Fruit fly (Drosophila melanogaster) whole organism, embryonic: Measurements from ENCODE around the gene gro.

Experiments
- Asciz ChIP-seq: fragments of 200-800 bp; sonication (Bioruptor generic); optimal IDR thresholded peaks from 2 replicates; lab custom pipeline; 2017; ENCODE audit warnings: missing biosample characterization, mild to moderate bottlenecking, missing genetic modification characterization, missing genetic modification reagents
- Atf3 ChIP-seq: fragments of 200-800 bp; sonication (Bioruptor generic); optimal IDR thresholded peaks from 3 replicates; lab custom pipeline; 2016; ENCODE audit warnings: missing biosample characterization, missing genetic modification characterization
- CG10267 ChIP-seq: fragments of 200-800 bp; sonication (Bioruptor generic); optimal IDR thresholded peaks from 2 replicates; lab custom pipeline; 2018; ENCODE audit warnings: missing biosample characterization, mild to moderate bottlenecking, missing genetic modification characterization, moderate library complexity
- CG10321 ChIP-seq: fragments of 200-800 bp; sonication (Bioruptor generic); IDR thresholded peaks from 2 replicates; pipeline ENCODE4 v1.3.6; 2022; ENCODE audit warnings: missing biosample characterization, missing genetic modification characterization
- CG10366 ChIP-seq: fragments of 200-800 bp; sonication (Bioruptor generic); IDR thresholded peaks from 2 replicates; pipeline ENCODE4 v1.3.6; 2022; ENCODE audit warnings: missing biosample characterization, missing genetic modification characterization
- CG11504 ChIP-seq: fragments of 200-800 bp; sonication (Bioruptor generic); optimal IDR thresholded peaks from 3 replicates; lab custom pipeline; 2019; ENCODE audit warnings: missing biosample characterization, mild to moderate bottlenecking, missing genetic modification characterization, moderate library complexity
- CG12942 ChIP-seq: fragments of 200-800 bp; sonication (Bioruptor generic); optimal IDR thresholded peaks from 3 replicates; lab custom pipeline; 2016; ENCODE audit warnings: missing biosample characterization, missing genetic modification characterization
- CG13775 ChIP-seq: fragments of 200-800 bp; sonication (Bioruptor generic); optimal IDR thresholded peaks from 3 replicates; lab custom pipeline; 2017; ENCODE audit warnings: missing biosample characterization, mild to moderate bottlenecking, missing genetic modification characterization
- CG14667 ChIP-seq: fragments of 200-800 bp; sonication (Bioruptor generic); IDR thresholded peaks from 2 replicates; pipeline ENCODE4 v1.3.6; 2022; ENCODE audit warnings: missing biosample characterization, missing genetic modification characterization
- CG14710 ChIP-seq: fragments of 200-800 bp; sonication (Bioruptor generic); optimal IDR thresholded peaks from 3 replicates; lab custom pipeline; 2019; ENCODE audit warnings: missing biosample characterization, mild to moderate bottlenecking, missing genetic modification characterization, moderate library complexity
- CG1602 ChIP-seq: fragments of 200-800 bp; sonication (Bioruptor generic); optimal IDR thresholded peaks from 3 replicates; lab custom pipeline; 2016; ENCODE audit warnings: missing biosample characterization, missing genetic modification characterization
- CG16863 ChIP-seq: fragments of 200-800 bp; sonication (Bioruptor generic); optimal IDR thresholded peaks from 3 replicates; lab custom pipeline; 2016; ENCODE audit warnings: missing biosample characterization, missing genetic modification characterization
- CG17359 ChIP-seq: fragments of 200-800 bp; sonication (Bioruptor generic); optimal IDR thresholded peaks from 3 replicates; lab custom pipeline; 2018; ENCODE audit warnings: missing biosample characterization, mild to moderate bottlenecking, missing genetic modification characterization, moderate library complexity
- CG17612 ChIP-seq: fragments of 200-800 bp; sonication (Bioruptor generic); IDR thresholded peaks from 2 replicates; pipeline ENCODE4 v1.3.6; 2022; ENCODE audit warnings: missing biosample characterization, missing genetic modification characterization
- CG18599 ChIP-seq: fragments of 200-800 bp; sonication (Bioruptor generic); optimal IDR thresholded peaks from 3 replicates; lab custom pipeline; 2017; ENCODE audit warnings: missing biosample characterization, missing genetic modification characterization, mild to moderate bottlenecking, moderate library complexity, missing genetic modification reagents
- CG18619 ChIP-seq: fragments of 200-800 bp; sonication (Bioruptor generic); optimal IDR thresholded peaks from 3 replicates; lab custom pipeline; 2017; ENCODE audit warnings: missing biosample characterization, mild to moderate bottlenecking, missing genetic modification characterization
- CG18764 ChIP-seq: fragments of 200-800 bp; sonication (Bioruptor generic); optimal IDR thresholded peaks from 3 replicates; lab custom pipeline; 2016; ENCODE audit warnings: missing biosample characterization, missing genetic modification characterization
- CG2120 ChIP-seq: fragments of 200-800 bp; sonication (Bioruptor generic); optimal IDR thresholded peaks from 3 replicates; lab custom pipeline; 2016; ENCODE audit warnings: missing biosample characterization, missing genetic modification characterization
- CG2889 ChIP-seq: fragments of 200-800 bp; sonication (Bioruptor generic); IDR thresholded peaks from 3 replicates; pipeline ENCODE4 v1.3.6; 2022; ENCODE audit warnings: missing biosample characterization, missing genetic modification characterization
- CG4730 ChIP-seq: fragments of 200-800 bp; sonication (Bioruptor generic); IDR thresholded peaks from 2 replicates; pipeline ENCODE4 v1.3.6; 2022; ENCODE audit warnings: missing biosample characterization, missing genetic modification characterization
- CG7745 ChIP-seq: fragments of 200-800 bp; sonication (Bioruptor generic); optimal IDR thresholded peaks from 2 replicates; lab custom pipeline; 2018; ENCODE audit warnings: missing biosample characterization, mild to moderate bottlenecking, missing genetic modification characterization, moderate library complexity
- CoRest ChIP-seq: fragments of 200-800 bp; sonication (Bioruptor generic); optimal IDR thresholded peaks from 3 replicates; lab custom pipeline; 2018; ENCODE audit warnings: missing biosample characterization, mild to moderate bottlenecking, missing genetic modification characterization, moderate library complexity
- D ChIP-seq, 2 experiments: fragments of 200-800 bp in 1 of 2; fragments of >200 bp in 1 of 2; sonication (Bioruptor generic) in 1 of 2; optimal IDR thresholded peaks; 2 replicates in 1 of 2; 3 replicates in 1 of 2; lab custom pipeline; 2017; ENCODE audit warnings: mild to moderate bottlenecking in 1 of 2, missing biosample characterization in 1 of 2, missing genetic modification characterization in 1 of 2, missing genetic modification reagents in 1 of 2
- Dfd ChIP-seq, 2 experiments: fragments of >200 bp; optimal IDR thresholded peaks; 2 replicates each; lab custom pipeline; 2017; ENCODE audit warnings: missing biosample characterization in 2 of 2, missing genetic modification characterization in 2 of 2
- Drgx ChIP-seq: fragments of 200-800 bp; sonication (Bioruptor generic); IDR thresholded peaks from 2 replicates; pipeline ENCODE4 v1.3.6; 2022; ENCODE audit warnings: missing biosample characterization, missing genetic modification characterization
- Hr3 ChIP-seq: fragments of 200-800 bp; sonication (Bioruptor generic); optimal IDR thresholded peaks from 3 replicates; lab custom pipeline; 2016; ENCODE audit warnings: missing biosample characterization, missing genetic modification characterization
- Nf-YC ChIP-seq: fragments of 200-800 bp; optimal IDR thresholded peaks from 3 replicates; lab custom pipeline; 2019; ENCODE audit warnings: missing biosample characterization, mild to moderate bottlenecking, missing genetic modification characterization, moderate library complexity
- Rfx ChIP-seq: fragments of 200-800 bp; sonication (Bioruptor generic); IDR thresholded peaks from 2 replicates; pipeline ENCODE4 v1.3.6; 2022; ENCODE audit warnings: missing biosample characterization, missing genetic modification characterization
- Six4 ChIP-seq: fragments of 200-800 bp; sonication (Bioruptor generic); optimal IDR thresholded peaks from 2 replicates; lab custom pipeline; 2016; ENCODE audit warnings: missing biosample characterization, missing genetic modification characterization
- Xbp1 ChIP-seq: fragments of 200-800 bp; sonication (Bioruptor generic); optimal IDR thresholded peaks from 3 replicates; lab custom pipeline; 2016; ENCODE audit warnings: missing biosample characterization, mild to moderate bottlenecking, missing genetic modification characterization
- ato ChIP-seq: fragments of 200-800 bp; sonication (Bioruptor generic); IDR thresholded peaks from 2 replicates; pipeline ENCODE4 v1.3.6; 2022; ENCODE audit warnings: missing biosample characterization, missing genetic modification characterization; ENCODE audit not compliant: partially characterized antibody
- danr ChIP-seq: fragments of 200-800 bp; sonication (Bioruptor generic); IDR thresholded peaks from 2 replicates; pipeline ENCODE4 v1.3.6; 2022; ENCODE audit warnings: missing biosample characterization, missing genetic modification characterization
- esg ChIP-seq: fragments of 200-800 bp; sonication (Bioruptor generic); conservative IDR thresholded peaks from 2 replicates; pipeline ENCODE4 v1.3.6; 2022; ENCODE audit warnings: missing biosample characterization, missing genetic modification characterization
- fru ChIP-seq: fragments of >200 bp; optimal IDR thresholded peaks from 2 replicates; lab custom pipeline; 2017
- ftz-f1 ChIP-seq: fragments of 200-800 bp; sonication (Bioruptor generic); optimal IDR thresholded peaks from 2 replicates; lab custom pipeline; 2016; ENCODE audit warnings: missing biosample characterization, missing genetic modification characterization
- gsb-n ChIP-seq: fragments of 200-800 bp; sonication (Bioruptor generic); optimal IDR thresholded peaks from 3 replicates; lab custom pipeline; 2018; ENCODE audit warnings: missing biosample characterization, mild to moderate bottlenecking, missing genetic modification characterization
- inv ChIP-seq: fragments of 200-800 bp; sonication (Bioruptor generic); IDR thresholded peaks from 2 replicates; pipeline ENCODE4 v1.3.6; 2022; ENCODE audit warnings: missing biosample characterization, missing genetic modification characterization; ENCODE audit not compliant: partially characterized antibody
- lbe ChIP-seq: fragments of 200-800 bp; sonication (Bioruptor generic); optimal IDR thresholded peaks from 2 replicates; lab custom pipeline; 2016; ENCODE audit warnings: missing biosample characterization, mild to moderate bottlenecking, missing genetic modification characterization
- nom ChIP-seq: fragments of 200-800 bp; sonication (Bioruptor generic); optimal IDR thresholded peaks from 2 replicates; lab custom pipeline; 2017; ENCODE audit warnings: missing biosample characterization, missing genetic modification characterization, mild to moderate bottlenecking, moderate library complexity, missing genetic modification reagents
- odd ChIP-seq: fragments of 200-800 bp; sonication (Bioruptor generic); optimal IDR thresholded peaks from 2 replicates; lab custom pipeline; 2017; ENCODE audit warnings: missing biosample characterization, mild to moderate bottlenecking, missing genetic modification characterization
- org-1 ChIP-seq: fragments of 200-800 bp; sonication (Bioruptor generic); optimal IDR thresholded peaks from 2 replicates; lab custom pipeline; 2017; ENCODE audit warnings: missing biosample characterization, missing genetic modification characterization
- peb ChIP-seq: fragments of 200-800 bp; sonication (Bioruptor generic); IDR thresholded peaks from 2 replicates; pipeline ENCODE4 v1.3.6; 2022; ENCODE audit warnings: missing biosample characterization, missing genetic modification characterization
- row ChIP-seq: fragments of 200-800 bp; sonication (Bioruptor generic); IDR thresholded peaks from 3 replicates; pipeline ENCODE4 v1.3.6; 2022; ENCODE audit warnings: missing biosample characterization, missing genetic modification characterization
- stwl ChIP-seq: fragments of 200-800 bp; sonication (Bioruptor generic); optimal IDR thresholded peaks from 3 replicates; lab custom pipeline; 2018; ENCODE audit warnings: missing biosample characterization, mild to moderate bottlenecking, missing genetic modification characterization, moderate library complexity
- tio ChIP-seq: fragments of 200-800 bp; sonication (Bioruptor generic); optimal IDR thresholded peaks from 2 replicates; lab custom pipeline; 2017; ENCODE audit warnings: missing biosample characterization, missing genetic modification characterization, inconsistent platforms
- unc-4 ChIP-seq: fragments of 200-800 bp; sonication (Bioruptor generic); IDR thresholded peaks from 2 replicates; pipeline ENCODE4 v1.3.6; 2022; ENCODE audit warnings: missing biosample characterization, missing genetic modification characterization; ENCODE audit not compliant: partially characterized antibody
- vvl ChIP-seq: fragments of 200-800 bp; sonication (Bioruptor generic); IDR thresholded peaks from 2 replicates; pipeline ENCODE4 v1.3.6; 2022; ENCODE audit warnings: missing biosample characterization, missing genetic modification characterization
- zen ChIP-seq: fragments of 200-800 bp; sonication (Bioruptor generic); optimal IDR thresholded peaks from 3 replicates; lab custom pipeline; 2018; ENCODE audit warnings: missing biosample characterization, mild to moderate bottlenecking, missing genetic modification characterization, moderate library complexity
- zfh1 ChIP-seq: fragments of 200-800 bp; sonication (Bioruptor generic); IDR thresholded peaks from 3 replicates; pipeline ENCODE4 v1.3.6; 2022; ENCODE audit warnings: missing biosample characterization, missing genetic modification characterization

gro gene

DNA sequence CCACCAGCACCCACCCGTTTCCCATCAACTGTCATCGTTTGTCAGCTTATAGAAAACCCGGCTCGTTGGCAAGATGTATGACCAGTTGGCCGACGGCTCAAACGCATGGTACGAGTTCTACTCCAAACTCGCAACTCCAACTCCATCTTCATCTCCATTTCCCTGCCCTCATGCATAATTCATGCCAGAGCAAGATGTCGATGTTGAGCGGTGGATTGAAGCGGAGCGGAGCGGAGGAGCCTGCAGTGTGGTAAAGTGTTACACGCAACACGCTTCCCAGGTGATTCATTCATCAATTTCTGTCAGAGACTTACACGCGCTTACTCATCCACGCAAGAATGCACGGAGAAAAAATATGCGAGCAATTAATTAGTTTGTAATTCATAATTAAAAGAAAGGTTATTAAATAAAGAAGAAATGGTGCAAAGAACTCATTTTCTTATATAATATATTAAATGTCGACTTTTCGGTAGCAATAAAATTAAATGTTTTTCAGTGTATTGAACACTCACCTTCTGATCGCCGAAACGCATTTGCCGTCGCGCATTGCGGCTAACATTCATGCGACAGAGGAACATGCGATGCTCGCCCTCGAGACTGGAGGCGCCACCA, 40.0 kb downstream of the gro start:
- TF ChIP-seq tio (GFP tag; lab: Kevin White, UChicago) (peak; percentile 24), CG10321 (GFP tag; lab: Robert Waterston, UW) (no peak), CG1602 (peak; percentile 32), Dfd (GFP tag; optimal IDR thresholded peaks at IDR 0.05; lab: Kevin White, UChicago) (no peak), Six4 (GFP tag; lab: Kevin White, UChicago) (peak; percentile 3), CG7745 (tag; lab: Kevin White, UChicago) (no peak), D (optimal IDR thresholded peaks at IDR 0.05; lab: Kevin White, UChicago) (no peak), D (GFP tag; optimal IDR thresholded peaks at IDR 0.05; lab: Kevin White, UChicago) (peak; percentile 54), inv (GFP tag; lab: Robert Waterston, UW) (no peak), lbe (peak; percentile 43), Atf3 (no peak), CG18599 (GFP tag; lab: Kevin White, UChicago) (peak; percentile 24), danr (GFP tag; lab: Robert Waterston, UW) (0 out of 2 replicates have a peak, but pooled peaks have one; percentile 31), zfh1 (peak; percentile 75), nom (GFP tag; lab: Kevin White, UChicago) (peak; percentile 62), fru (lab: Kevin White, UChicago) (no peak), Asciz (peak; percentile 50), zen (tag; lab: Kevin White, UChicago) (peak; percentile 37), esg (GFP tag; lab: Robert Waterston, UW) (peak; percentile 26; the same call in 1 of the 2 replicates), Xbp1 (GFP tag; lab: Kevin White, UChicago) (peak; percentile 47), CG2120 (no peak), CG10267 (tag; lab: Kevin White, UChicago) (peak; percentile 65), CG17359 (peak; percentile 61), row (peak; percentile 57), CG2889 (GFP tag; lab: Robert Waterston, UW) (no peak), CG13775 (peak; percentile 44), Hr3 (GFP tag; lab: Kevin White, UChicago) (peak; percentile 39), CG4730 (GFP tag; lab: Robert Waterston, UW) (peak; percentile 27; the same call in 1 of the 2 replicates), CG14710 (tag; lab: Kevin White, UChicago) (peak; percentile 70), CG11504 (tag; lab: Kevin White, UChicago) (peak; percentile 77), CG18764 (peak; percentile 13), odd (GFP tag; lab: Kevin White, UChicago) (peak; percentile 3), CG18619 (GFP tag; lab: Kevin White, UChicago) (no peak), org-1 (GFP tag; lab: Kevin White, UChicago) (peak; percentile 4), CG17612 (GFP tag; lab: Robert Waterston, UW) (no peak), CoRest (tag; lab: Kevin White, UChicago) (peak; percentile 41), ato (no peak), vvl (GFP tag; lab: Robert Waterston, UW) (peak; percentile 95), CG10366 (GFP tag; lab: Robert Waterston, UW) (peak; percentile 54), gsb-n (tag; lab: Kevin White, UChicago) (peak; percentile 66), peb (peak; percentile 64; the same call in 1 of the 2 replicates), Nf-YC (peak; percentile 16), ftz-f1 (GFP tag; lab: Kevin White, UChicago) (no peak), unc-4 (GFP tag; lab: Robert Waterston, UW) (no peak), stwl (tag; lab: Kevin White, UChicago) (peak; percentile 30), Rfx (GFP tag; lab: Robert Waterston, UW) (0 out of 2 replicates have a peak, but pooled peaks have one; percentile 14), CG14667 (GFP tag; lab: Robert Waterston, UW) (0 out of 2 replicates have a peak, but pooled peaks have one; percentile 34), Drgx (GFP tag; lab: Robert Waterston, UW) (0 out of 2 replicates have a peak, but pooled peaks have one; percentile 38), CG16863 (GFP tag; lab: Kevin White, UChicago) (no peak), CG12942 (GFP tag; lab: Kevin White, UChicago) (peak; percentile 11)
